Worm (Caenorhabditis elegans) whole organism, L4 larva: ENCODE results near the gene C17G1.14.

Experiments used
- Y75B8A.6 ChIP-seq: fragments of 200-800 bp; sonication (Bioruptor generic); IDR thresholded peaks from 2 replicates; pipeline ENCODE4 v1.3.6; 2022; ENCODE audit warnings: missing genetic modification reagents, missing genetic modification characterization, missing compliant biosample characterization
- egl-27 ChIP-seq: sonication (generic microtip); optimal IDR thresholded peaks from 3 replicates; lab custom pipeline; 2017; ENCODE audit warnings: missing biosample characterization, missing genetic modification reagents, missing genetic modification characterization
- nhr-28 ChIP-seq: fragments of 150-350 bp; optimal IDR thresholded peaks from 2 replicates; lab custom pipeline; 2014; ENCODE audit warnings: missing biosample characterization, missing genetic modification characterization
- nhr-6 ChIP-seq: fragments of 150-350 bp; optimal IDR thresholded peaks from 2 replicates; lab custom pipeline; 2014; ENCODE audit warnings: missing biosample characterization, missing genetic modification characterization
- skn-1 ChIP-seq: fragments of 150-350 bp; optimal IDR thresholded peaks from 2 replicates; lab custom pipeline; 2014; ENCODE audit warnings: missing biosample characterization, missing genetic modification characterization
- tag-97 ChIP-seq: fragments of 200-800 bp; sonication (Bioruptor generic); IDR thresholded peaks from 2 replicates; pipeline ENCODE4 v1.3.6; 2022; ENCODE audit warnings: missing genetic modification characterization, missing compliant biosample characterization
- unc-62 ChIP-seq, 3 experiments: fragments of 150-350 bp in 1 of 3; sonication (generic microtip); optimal IDR thresholded peaks in 2 of 3; peaks in 1 of 3; 1 replicate in 1 of 3; 2 replicates in 2 of 3; lab custom pipeline; 2014 to 2017; ENCODE audit warnings: missing biosample characterization in 3 of 3, missing genetic modification characterization in 3 of 3, missing genetic modification reagents in 3 of 3, missing genotype in 1 of 3

DNA sequence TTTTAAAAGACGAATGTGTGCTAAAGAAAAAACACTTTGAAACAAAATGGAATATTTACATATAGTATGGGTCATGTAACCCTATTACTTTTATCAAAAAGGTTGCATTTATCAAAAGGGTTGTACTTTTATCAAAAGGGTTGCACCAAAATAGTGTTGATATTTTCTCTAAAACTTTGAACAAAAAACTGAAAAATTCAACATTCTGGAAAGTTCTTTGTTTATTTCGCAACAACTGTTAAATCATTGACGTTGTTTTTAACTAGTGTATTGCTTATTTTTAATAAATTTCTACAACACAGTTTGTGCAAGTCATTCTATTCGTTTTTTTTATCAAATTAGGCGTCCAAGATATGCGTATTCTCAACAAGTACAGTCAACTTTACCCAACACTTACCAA lies at the start of gene C17G1.14, which contains the start of gene C17G1.5:
- TF ChIP-seq tag-97 (GFP tag; lab: Robert Waterston, UW) (no peak), nhr-6 (tag; lab: Kevin White, UChicago) (no peak), skn-1 (tag; lab: Kevin White, UChicago) (no peak), unc-62 (GFP tag; optimal IDR thresholded peaks at IDR 0.05 in 1 of 2; lab: Kevin White, UChicago) (no peak), unc-62 (tag; optimal IDR thresholded peaks at IDR 0.05; lab: Kevin White, UChicago) (no peak), nhr-28 (tag; lab: Kevin White, UChicago) (no peak), egl-27 (tag; lab: Kevin White, UChicago) (no peak), Y75B8A.6 (no peak)
